Worm (Caenorhabditis elegans): Measurements from ENCODE around the gene T01C3.2.

- TF ChIP-seq flt-1 (GFP tag; IDR thresholded peaks at IDR 0.05) (no peak), cog-1 (tag; optimal IDR thresholded peaks at IDR 0.05) (no peak), med-1 (GFP tag; optimal IDR thresholded peaks at IDR 0.05; ENCODE audit: insufficient read depth) (no peak), tab-1 (GFP tag; IDR thresholded peaks at IDR 0.05) (no peak), ztf-23 (GFP tag; IDR thresholded peaks at IDR 0.05) (no peak), ztf-29 (GFP tag; IDR thresholded peaks at IDR 0.05) (no peak)
Observed at ce11 chrV:14955676-14956075, 35.3 kb upstream of the T01C3.2 start, which contains the start of gene F02D8.9.
